Fruit fly (Drosophila melanogaster) whole organism, adult: ENCODE measurements around the gene CG8460.

ENCODE experiments used
- CG11617 ChIP-seq: fragments of 200-800 bp; sonication (Bioruptor generic); optimal IDR thresholded peaks from 2 replicates; lab custom pipeline; 2017; ENCODE audit warnings: mild to moderate bottlenecking, missing biosample characterization, missing genetic modification reagents, missing genetic modification characterization
- CG12768 ChIP-seq: fragments of 200-800 bp; sonication (Bioruptor generic); optimal IDR thresholded peaks from 2 replicates; lab custom pipeline; 2017; ENCODE audit warnings: missing biosample characterization, missing genetic modification characterization, mild to moderate bottlenecking, moderate library complexity, missing genetic modification reagents
- bab1 ChIP-seq: fragments of 200-800 bp; sonication (Bioruptor generic); optimal IDR thresholded peaks from 3 replicates; lab custom pipeline; 2019; ENCODE audit warnings: missing biosample characterization, mild to moderate bottlenecking, missing genetic modification characterization, moderate library complexity
- cic ChIP-seq: fragments of 200-800 bp; sonication (Bioruptor generic); optimal IDR thresholded peaks from 2 replicates; lab custom pipeline; 2017; ENCODE audit warnings: missing biosample characterization, mild to moderate bottlenecking, missing genetic modification characterization, moderate library complexity
- ovo ChIP-seq: fragments of 200-800 bp; sonication (Bioruptor generic); optimal IDR thresholded peaks from 2 replicates; lab custom pipeline; 2016; ENCODE audit warnings: missing biosample characterization, missing genetic modification characterization
- toe ChIP-seq: fragments of 200-800 bp; sonication (Bioruptor generic); optimal IDR thresholded peaks from 2 replicates; lab custom pipeline; 2016; ENCODE audit warnings: missing biosample characterization, missing genetic modification characterization

DNA sequence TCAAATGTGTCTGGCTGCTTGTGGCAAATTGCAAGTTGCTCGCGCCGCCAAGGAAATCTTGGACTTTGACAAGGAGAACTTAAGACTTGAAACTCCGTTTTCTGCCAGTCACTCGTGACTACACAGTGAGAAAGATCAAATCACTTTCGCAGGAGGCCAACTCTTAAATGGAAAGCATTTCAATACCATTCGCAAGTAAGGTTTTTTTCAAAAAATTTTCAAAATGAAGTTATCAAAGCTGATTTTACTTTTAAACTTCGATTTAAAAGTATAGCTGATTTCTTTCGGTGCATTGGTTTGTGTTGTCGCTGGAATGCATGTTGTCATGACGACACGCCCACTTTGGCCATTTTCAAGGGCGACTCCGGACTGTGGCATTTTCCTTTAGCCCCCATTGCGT, 35.4 kb downstream of the CG8460 start:
- TF ChIP-seq CG11617 (GFP tag; lab: Kevin White, UChicago), result no peak
- TF ChIP-seq CG12768 (GFP tag; lab: Kevin White, UChicago), result no peak
- TF ChIP-seq toe (GFP tag; lab: Kevin White, UChicago), result no peak
- no peak for TF ChIP-seq cic (GFP tag; lab: Kevin White, UChicago)
- TF ChIP-seq bab1 (GFP tag; lab: Kevin White, UChicago), result no peak
- no peak for TF ChIP-seq ovo (GFP tag; lab: Kevin White, UChicago)
